Fruit fly (Drosophila melanogaster) whole organism, prepupa: Measurements from ENCODE around the gene RpS4.

Source experiments
- Blimp-1 ChIP-seq: fragments of 200-800 bp; sonication (Bioruptor generic); optimal IDR thresholded peaks from 3 replicates; lab custom pipeline; 2017; ENCODE audit warnings: missing biosample characterization, missing genetic modification characterization, mild to moderate bottlenecking, moderate library complexity, missing genetic modification reagents
- CG10631 ChIP-seq: fragments of 200-800 bp; sonication (Bioruptor generic); optimal IDR thresholded peaks from 2 replicates; lab custom pipeline; 2016; ENCODE audit warnings: missing biosample characterization, missing genetic modification characterization
- CG10669 ChIP-seq: fragments of 200-800 bp; sonication (Bioruptor generic); optimal IDR thresholded peaks from 3 replicates; lab custom pipeline; 2018; ENCODE audit warnings: missing biosample characterization, mild to moderate bottlenecking, missing genetic modification characterization, moderate library complexity
- CG11294 ChIP-seq: fragments of 200-800 bp; sonication (Bioruptor generic); IDR thresholded peaks from 2 replicates; pipeline ENCODE4 v1.3.6; 2022; ENCODE audit warnings: missing biosample characterization, missing genetic modification characterization
- CG11902 ChIP-seq: fragments of 200-800 bp; sonication (Bioruptor generic); optimal IDR thresholded peaks from 3 replicates; lab custom pipeline; 2016; ENCODE audit warnings: missing biosample characterization, missing genetic modification characterization
- CG15336 ChIP-seq: fragments of 200-800 bp; sonication (Bioruptor generic); IDR thresholded peaks from 2 replicates; pipeline ENCODE4 v1.3.6; 2022; ENCODE audit warnings: missing biosample characterization, missing genetic modification characterization
- CG1621 ChIP-seq: fragments of 200-800 bp; sonication (Bioruptor generic); optimal IDR thresholded peaks from 3 replicates; lab custom pipeline; 2018; ENCODE audit warnings: missing biosample characterization, mild to moderate bottlenecking, missing genetic modification characterization
- CG16779 ChIP-seq: fragments of 200-800 bp; sonication (Bioruptor generic); optimal IDR thresholded peaks from 3 replicates; lab custom pipeline; 2017; ENCODE audit warnings: missing biosample characterization, mild to moderate bottlenecking, missing genetic modification characterization
- CG3032 ChIP-seq: fragments of 200-800 bp; optimal IDR thresholded peaks from 2 replicates; lab custom pipeline; 2019; ENCODE audit warnings: missing biosample characterization, mild to moderate bottlenecking, missing genetic modification characterization, moderate library complexity
- CG31627 ChIP-seq: fragments of 200-800 bp; sonication (Bioruptor generic); optimal IDR thresholded peaks from 3 replicates; lab custom pipeline; 2016; ENCODE audit warnings: missing biosample characterization, missing genetic modification characterization
- CG32006 ChIP-seq: fragments of 200-800 bp; sonication (Bioruptor generic); optimal IDR thresholded peaks from 3 replicates; lab custom pipeline; 2017; ENCODE audit warnings: missing biosample characterization, mild to moderate bottlenecking, missing genetic modification characterization
- CG34406 ChIP-seq: fragments of 200-800 bp; sonication (Bioruptor generic); optimal IDR thresholded peaks from 3 replicates; lab custom pipeline; 2016; ENCODE audit warnings: missing biosample characterization, missing genetic modification characterization
- CG3919 ChIP-seq: fragments of 200-800 bp; sonication (Bioruptor generic); optimal IDR thresholded peaks from 3 replicates; lab custom pipeline; 2016; ENCODE audit warnings: missing biosample characterization, missing genetic modification characterization
- CG6276 ChIP-seq: fragments of 200-800 bp; sonication (Bioruptor generic); optimal IDR thresholded peaks from 2 replicates; lab custom pipeline; 2017; ENCODE audit warnings: missing biosample characterization, mild to moderate bottlenecking, missing genetic modification characterization
- CG6854 ChIP-seq: fragments of 200-800 bp; sonication (Bioruptor generic); optimal IDR thresholded peaks from 2 replicates; lab custom pipeline; 2017; ENCODE audit warnings: missing biosample characterization, mild to moderate bottlenecking, missing genetic modification characterization
- CG7368 ChIP-seq: fragments of 200-800 bp; sonication (Bioruptor generic); optimal IDR thresholded peaks from 3 replicates; lab custom pipeline; 2016; ENCODE audit warnings: missing biosample characterization, missing genetic modification characterization
- CG8119 ChIP-seq: fragments of 200-800 bp; sonication (Bioruptor generic); IDR thresholded peaks from 3 replicates; pipeline ENCODE4 v1.3.6; 2022; ENCODE audit warnings: missing biosample characterization, missing genetic modification characterization
- CG9139 ChIP-seq: fragments of 200-800 bp; sonication (Bioruptor generic); optimal IDR thresholded peaks from 3 replicates; lab custom pipeline; 2017; ENCODE audit warnings: missing biosample characterization, mild to moderate bottlenecking, missing genetic modification characterization
- Eip75B ChIP-seq: fragments of 200-800 bp; sonication (Bioruptor generic); optimal IDR thresholded peaks from 3 replicates; lab custom pipeline; 2016; ENCODE audit warnings: missing biosample characterization, missing genetic modification characterization
- Eip78C ChIP-seq: fragments of 200-800 bp; sonication (Bioruptor generic); peaks from one replicate; lab custom pipeline; 2016; ENCODE audit warnings: missing biosample characterization, missing genetic modification characterization
- Eip93F ChIP-seq: fragments of 200-800 bp; sonication (Bioruptor generic); optimal IDR thresholded peaks from 2 replicates; lab custom pipeline; 2016; ENCODE audit warnings: missing biosample characterization, mild to moderate bottlenecking, missing genetic modification characterization
- Ets21C ChIP-seq: fragments of 200-800 bp; sonication (Bioruptor generic); optimal IDR thresholded peaks from 3 replicates; lab custom pipeline; 2016; ENCODE audit warnings: missing biosample characterization, missing genetic modification characterization
- Ets96B ChIP-seq: fragments of 200-800 bp; optimal IDR thresholded peaks from 2 replicates; lab custom pipeline; 2019; ENCODE audit warnings: missing biosample characterization, mild to moderate bottlenecking, missing genetic modification characterization, moderate library complexity
- Gug ChIP-seq: fragments of 200-800 bp; sonication (Bioruptor generic); IDR thresholded peaks from 2 replicates; pipeline ENCODE4 v1.3.6; 2022; ENCODE audit warnings: missing biosample characterization, missing genetic modification characterization
- Hr38 ChIP-seq: sonication (Bioruptor generic); optimal IDR thresholded peaks from 2 replicates; lab custom pipeline; 2016; ENCODE audit warnings: missing biosample characterization, missing genetic modification characterization
- Hr39 ChIP-seq: fragments of 200-800 bp; sonication (Bioruptor generic); optimal IDR thresholded peaks from 2 replicates; lab custom pipeline; 2016; ENCODE audit warnings: missing biosample characterization, missing genetic modification characterization
- Lpt ChIP-seq: fragments of 200-800 bp; sonication (Bioruptor generic); optimal IDR thresholded peaks from 3 replicates; lab custom pipeline; 2016; ENCODE audit warnings: missing biosample characterization, missing genetic modification characterization
- Met ChIP-seq: fragments of 200-800 bp; sonication (Bioruptor generic); optimal IDR thresholded peaks from 3 replicates; lab custom pipeline; 2016; ENCODE audit warnings: missing biosample characterization, missing genetic modification characterization
- OdsH ChIP-seq: fragments of 200-800 bp; sonication (Bioruptor generic); optimal IDR thresholded peaks from 3 replicates; lab custom pipeline; 2016; ENCODE audit warnings: missing biosample characterization, missing genetic modification characterization
- Smox ChIP-seq: fragments of 200-800 bp; sonication (Bioruptor generic); optimal IDR thresholded peaks from 3 replicates; lab custom pipeline; 2016; ENCODE audit warnings: missing biosample characterization, missing genetic modification characterization
- Sox102F ChIP-seq: fragments of 200-800 bp; sonication (Bioruptor generic); optimal IDR thresholded peaks from 2 replicates; lab custom pipeline; 2016; ENCODE audit warnings: missing biosample characterization, mild to moderate bottlenecking, missing genetic modification characterization
- Sox14 ChIP-seq: fragments of 200-800 bp; sonication (Bioruptor generic); optimal IDR thresholded peaks from 3 replicates; lab custom pipeline; 2016; ENCODE audit warnings: missing biosample characterization, missing genetic modification characterization
- Sox15 ChIP-seq: fragments of 200-800 bp; sonication (Bioruptor generic); optimal IDR thresholded peaks from 3 replicates; lab custom pipeline; 2016; ENCODE audit warnings: missing biosample characterization, missing genetic modification characterization
- cyc ChIP-seq: fragments of 200-800 bp; sonication (Bioruptor generic); optimal IDR thresholded peaks from 3 replicates; lab custom pipeline; 2016; ENCODE audit warnings: missing biosample characterization, missing genetic modification characterization
- dsx ChIP-seq: fragments of 200-800 bp; optimal IDR thresholded peaks from 3 replicates; lab custom pipeline; 2019; ENCODE audit warnings: missing biosample characterization, mild to moderate bottlenecking, missing genetic modification characterization, moderate library complexity; ENCODE audit not compliant: poor library complexity, severe bottlenecking
- eg ChIP-seq: fragments of 200-800 bp; sonication (Bioruptor generic); IDR thresholded peaks from 3 replicates; pipeline ENCODE4 v1.3.6; 2022; ENCODE audit warnings: missing biosample characterization, missing genetic modification characterization
- esn ChIP-seq: fragments of 200-800 bp; sonication (Bioruptor generic); optimal IDR thresholded peaks from 2 replicates; lab custom pipeline; 2016; ENCODE audit warnings: missing biosample characterization, mild to moderate bottlenecking, missing genetic modification characterization, moderate library complexity
- fd59A ChIP-seq: fragments of 200-800 bp; sonication (Bioruptor generic); optimal IDR thresholded peaks from 2 replicates; lab custom pipeline; 2017; ENCODE audit warnings: missing biosample characterization, mild to moderate bottlenecking, missing genetic modification characterization, missing genetic modification reagents
- fd85E ChIP-seq: fragments of 200-800 bp; sonication (Bioruptor generic); optimal IDR thresholded peaks from 3 replicates; lab custom pipeline; 2016; ENCODE audit warnings: missing biosample characterization, missing genetic modification characterization
- fkh ChIP-seq: fragments of 200-800 bp; sonication (Bioruptor generic); optimal IDR thresholded peaks from 3 replicates; lab custom pipeline; 2017; ENCODE audit warnings: missing biosample characterization, mild to moderate bottlenecking, missing genetic modification characterization, moderate library complexity
- lz ChIP-seq: fragments of 200-800 bp; sonication (Bioruptor generic); optimal IDR thresholded peaks from 3 replicates; lab custom pipeline; 2016; ENCODE audit warnings: missing biosample characterization, missing genetic modification characterization
- net ChIP-seq: fragments of 200-800 bp; sonication (Bioruptor generic); optimal IDR thresholded peaks from 3 replicates; lab custom pipeline; 2016; ENCODE audit warnings: missing biosample characterization, missing genetic modification characterization
- pdm3 ChIP-seq: fragments of 200-800 bp; sonication (Bioruptor generic); optimal IDR thresholded peaks from 3 replicates; lab custom pipeline; 2016; ENCODE audit warnings: missing biosample characterization, missing genetic modification characterization
- spab ChIP-seq: fragments of 200-800 bp; sonication (Bioruptor generic); optimal IDR thresholded peaks from 2 replicates; lab custom pipeline; 2017; ENCODE audit warnings: missing biosample characterization, mild to moderate bottlenecking, missing genetic modification characterization, missing genetic modification reagents
- svp ChIP-seq: fragments of 200-800 bp; sonication (Bioruptor generic); peaks from one replicate; lab custom pipeline; 2016; ENCODE audit warnings: missing biosample characterization, missing genetic modification characterization
- topi ChIP-seq: fragments of 200-800 bp; sonication (Bioruptor generic); optimal IDR thresholded peaks from 3 replicates; lab custom pipeline; 2016; ENCODE audit warnings: missing biosample characterization, missing genetic modification characterization
- vri ChIP-seq: fragments of 200-800 bp; sonication (Bioruptor generic); optimal IDR thresholded peaks from 3 replicates; lab custom pipeline; 2016; ENCODE audit warnings: missing biosample characterization, mild to moderate bottlenecking, missing genetic modification characterization

Gene RpS4

dm6 chr3L:13021727-13022126 lies 19.8 kb upstream of the RpS4 start (continued):
- TF ChIP-seq cyc (peak; percentile 60), fd85E (GFP tag; lab: Kevin White, UChicago) (no peak), net (GFP tag; lab: Kevin White, UChicago) (peak; percentile 42), Sox15 (peak; percentile 32), pdm3 (GFP tag; lab: Kevin White, UChicago) (peak; percentile 50), Ets96B (no peak), Gug (GFP tag; lab: Robert Waterston, UW) (0 out of 2 replicates have a peak, but pooled peaks have one; percentile 27), fd59A (GFP tag; lab: Kevin White, UChicago) (no peak), Sox102F (GFP tag; lab: Kevin White, UChicago) (peak; percentile 80), Sox14 (peak; percentile 53), Blimp-1 (GFP tag; lab: Kevin White, UChicago) (no peak), CG6854 (GFP tag; lab: Kevin White, UChicago) (no peak), OdsH (peak; percentile 54), CG34406 (GFP tag; lab: Kevin White, UChicago) (peak; percentile 47), Ets21C (GFP tag; lab: Kevin White, UChicago) (peak; percentile 60), Eip78C (GFP tag; lab: Kevin White, UChicago) (peak; percentile 77)

DNA sequence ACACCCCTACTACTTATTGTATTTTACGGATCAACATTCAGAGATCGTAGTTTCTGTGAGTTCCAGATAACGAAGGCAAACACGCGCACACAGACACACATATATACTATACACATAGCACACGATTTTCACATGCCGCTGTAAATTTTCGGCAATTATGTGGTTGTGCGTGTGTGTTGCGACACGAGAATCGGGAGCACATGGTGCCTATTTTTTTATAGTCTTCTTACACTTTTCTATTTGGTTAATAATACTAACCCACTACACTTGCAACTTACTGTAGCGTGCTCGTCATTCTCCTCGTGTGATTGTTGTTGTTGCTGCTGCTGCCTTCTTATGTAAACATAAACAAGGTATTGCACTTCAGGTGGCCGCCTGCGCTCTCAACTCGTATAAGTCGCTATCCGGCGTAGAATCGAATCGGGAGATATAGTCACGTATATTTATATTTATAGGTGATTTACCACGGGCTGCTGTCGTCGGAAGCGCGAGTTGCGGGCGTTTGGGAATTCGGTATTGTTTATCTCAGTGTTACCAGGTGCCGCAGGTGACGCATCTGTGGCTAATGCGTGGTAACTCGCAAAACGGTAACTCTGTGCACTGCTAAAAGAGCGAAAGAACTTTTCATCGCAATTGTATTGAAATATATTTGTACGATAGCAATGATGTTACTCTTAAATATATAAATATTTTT lies 19.2 kb upstream of the RpS4 start, which contains the start of gene Adk2:
TSS of gene Adk2 (minus strand) at position 529 of the 694 bp plus-strand sequence.
- TF ChIP-seq CG11294 (GFP tag; lab: Robert Waterston, UW) = no peak
- TF ChIP-seq CG9139 = no peak
- TF ChIP-seq dsx (GFP tag; lab: Kevin White, UChicago) = no peak
- TF ChIP-seq CG16779 (tag; lab: Kevin White, UChicago) = no peak
- TF ChIP-seq CG6854 (GFP tag; lab: Kevin White, UChicago) = peak; percentile 27
- no peak for TF ChIP-seq CG11902 (GFP tag; lab: Kevin White, UChicago)
- no peak for TF ChIP-seq OdsH
- peak; percentile 42 for TF ChIP-seq Eip93F (GFP tag; lab: Kevin White, UChicago)
- TF ChIP-seq cyc = no peak
- peak; percentile 38 for TF ChIP-seq Eip78C (GFP tag; lab: Kevin White, UChicago)
- TF ChIP-seq pdm3 (GFP tag; lab: Kevin White, UChicago) = no peak
- TF ChIP-seq Ets96B = no peak
- 0 out of 2 replicates have a peak, but pooled peaks have one; percentile 8 for TF ChIP-seq CG15336 (GFP tag; lab: Robert Waterston, UW)
- TF ChIP-seq Smox (GFP tag; lab: Kevin White, UChicago) = peak; percentile 5
- peak; percentile 77 for TF ChIP-seq fkh (GFP tag; lab: Kevin White, UChicago)
- TF ChIP-seq Met (GFP tag; lab: Kevin White, UChicago) = no peak
- TF ChIP-seq Eip75B = no peak
- no peak for TF ChIP-seq spab (GFP tag; lab: Kevin White, UChicago)
- TF ChIP-seq Ets21C (GFP tag; lab: Kevin White, UChicago) = no peak
- TF ChIP-seq Blimp-1 (GFP tag; lab: Kevin White, UChicago) = no peak
- TF ChIP-seq fd59A (GFP tag; lab: Kevin White, UChicago) = no peak
- TF ChIP-seq CG31627 = no peak
- TF ChIP-seq topi = peak; percentile 6
- no peak for TF ChIP-seq Sox15
- no peak for TF ChIP-seq Hr39 (GFP tag; lab: Kevin White, UChicago)
- TF ChIP-seq CG10631 = no peak
- TF ChIP-seq esn (GFP tag; lab: Kevin White, UChicago) = no peak
- no peak for TF ChIP-seq svp (GFP tag; lab: Kevin White, UChicago)
- no peak for TF ChIP-seq lz (GFP tag; lab: Kevin White, UChicago)
- no peak for TF ChIP-seq Lpt
- TF ChIP-seq CG32006 (GFP tag; lab: Kevin White, UChicago) = no peak
- TF ChIP-seq CG3919 (GFP tag; lab: Kevin White, UChicago) = peak; percentile 50
- no peak for TF ChIP-seq CG3032 (tag; lab: Kevin White, UChicago)
- no peak for TF ChIP-seq Sox102F (GFP tag; lab: Kevin White, UChicago)
- peak; percentile 38; the same call in 1 of the 2 replicates for TF ChIP-seq Gug (GFP tag; lab: Robert Waterston, UW)
- TF ChIP-seq CG34406 (GFP tag; lab: Kevin White, UChicago) = no peak
- no peak for TF ChIP-seq CG1621 (tag; lab: Kevin White, UChicago)
- TF ChIP-seq Hr38 = no peak
- TF ChIP-seq CG10669 = no peak
- no peak for TF ChIP-seq CG8119 (GFP tag; lab: Robert Waterston, UW)
- peak; percentile 13 for TF ChIP-seq vri (GFP tag; lab: Kevin White, UChicago)
- TF ChIP-seq CG6276 = no peak
- TF ChIP-seq CG7368 (GFP tag; lab: Kevin White, UChicago) = peak; percentile 12
- peak; percentile 59 for TF ChIP-seq eg (GFP tag; lab: Robert Waterston, UW)
- no peak for TF ChIP-seq Sox14
